Worm (Caenorhabditis elegans): Measurements from ENCODE around the gene lea-1.

- TF ChIP-seq madf-9 (GFP tag; conservative IDR thresholded peaks at IDR 0.05) (no peak), mdl-1 (tag; optimal IDR thresholded peaks at IDR 0.05) (no peak), nhr-237 (tag; optimal IDR thresholded peaks at IDR 0.05) (no peak)
These were observed 35.6 kb upstream of the lea-1 start, which contains the start of gene unc-41 for ce11 chrV:9976138-9976537.

Data from whole organism, L4 larva.